Worm (Caenorhabditis elegans) whole organism, mixed stage, embryonic: ENCODE data around the gene gldi-4.

ENCODE experiments used
- M03D4.4 ChIP-seq: sonication (generic microtip); optimal IDR thresholded peaks from 2 replicates; lab custom pipeline; 2017; ENCODE audit warnings: mild to moderate bottlenecking, missing genetic modification characterization, missing compliant biosample characterization
- bed-3 ChIP-seq: fragments of 200-800 bp; sonication (Bioruptor generic); optimal IDR thresholded peaks from 3 replicates; lab custom pipeline; 2018; ENCODE audit warnings: mild to moderate bottlenecking, missing genetic modification characterization, moderate library complexity, missing compliant biosample characterization
- blmp-1 ChIP-seq: fragments of 150-350 bp; optimal IDR thresholded peaks from 2 replicates; lab custom pipeline; 2014; ENCODE audit warnings: missing biosample characterization, missing genetic modification characterization
- ceh-39 ChIP-seq: fragments of 150-350 bp; optimal IDR thresholded peaks from 2 replicates; lab custom pipeline; 2014; ENCODE audit warnings: missing biosample characterization, missing genetic modification characterization
- ceh-83 ChIP-seq: fragments of 200-800 bp; sonication (Bioruptor generic); optimal IDR thresholded peaks from 2 replicates; lab custom pipeline; 2018; ENCODE audit warnings: mild to moderate bottlenecking, missing genetic modification characterization, missing compliant biosample characterization
- ces-1 ChIP-seq: fragments of 150-350 bp; optimal IDR thresholded peaks from 2 replicates; lab custom pipeline; 2014; ENCODE audit warnings: missing biosample characterization, missing genetic modification reagents, missing genetic modification characterization
- cnd-1 ChIP-seq: fragments of 200-800 bp; sonication (Bioruptor generic); optimal IDR thresholded peaks from 2 replicates; lab custom pipeline; 2018; ENCODE audit warnings: mild to moderate bottlenecking, missing genetic modification characterization, missing compliant biosample characterization
- drap-1 ChIP-seq: fragments of 200-800 bp; sonication (Bioruptor generic); optimal IDR thresholded peaks from 3 replicates; lab custom pipeline; 2018; ENCODE audit warnings: mild to moderate bottlenecking, missing genetic modification characterization, missing compliant biosample characterization
- elt-1 ChIP-seq: sonication (generic microtip); optimal IDR thresholded peaks from 2 replicates; lab custom pipeline; 2017; ENCODE audit warnings: missing genetic modification characterization, mild to moderate bottlenecking, missing compliant biosample characterization, antibody characterized with exemption, moderate library complexity, borderline replicate concordance; ENCODE audit not compliant: insufficient read depth
- elt-3 ChIP-seq: fragments of 150-350 bp; optimal IDR thresholded peaks from 2 replicates; lab custom pipeline; 2014; ENCODE audit warnings: missing biosample characterization, missing genetic modification characterization
- flh-1 ChIP-seq: fragments of 200-800 bp; sonication (Bioruptor generic); optimal IDR thresholded peaks from 2 replicates; lab custom pipeline; 2018; ENCODE audit warnings: mild to moderate bottlenecking, missing genetic modification characterization, moderate library complexity, missing compliant biosample characterization
- lin-13 ChIP-seq: fragments of 150-350 bp; optimal IDR thresholded peaks from 2 replicates; lab custom pipeline; 2014; ENCODE audit warnings: missing biosample characterization, missing genetic modification characterization
- lin-32 ChIP-seq: fragments of 200-800 bp; sonication (Bioruptor generic); optimal IDR thresholded peaks from 2 replicates; lab custom pipeline; 2018; ENCODE audit warnings: mild to moderate bottlenecking, missing genetic modification characterization, missing compliant biosample characterization
- lsy-2 ChIP-seq: fragments of 150-350 bp; optimal IDR thresholded peaks from 2 replicates; lab custom pipeline; 2014; ENCODE audit warnings: missing biosample characterization, missing genetic modification characterization
- mab-5 ChIP-seq: fragments of 150-350 bp; optimal IDR thresholded peaks from 2 replicates; lab custom pipeline; 2014; ENCODE audit warnings: missing biosample characterization, missing genetic modification characterization
- mep-1 ChIP-seq: fragments of 150-350 bp; optimal IDR thresholded peaks from 2 replicates; lab custom pipeline; 2017; ENCODE audit warnings: missing biosample characterization, missing genetic modification reagents, missing genetic modification characterization, inconsistent platforms
- mls-2 ChIP-seq: sonication (generic microtip); optimal IDR thresholded peaks from 2 replicates; lab custom pipeline; 2016; ENCODE audit warnings: mild to moderate bottlenecking, missing genetic modification characterization, moderate library complexity, missing compliant biosample characterization
- nhr-12 ChIP-seq: fragments of 150-350 bp; optimal IDR thresholded peaks from 2 replicates; lab custom pipeline; 2014; ENCODE audit warnings: missing biosample characterization, missing genetic modification characterization
- nhr-28 ChIP-seq: fragments of 150-350 bp; optimal IDR thresholded peaks from 2 replicates; lab custom pipeline; 2014; ENCODE audit warnings: missing biosample characterization, missing genetic modification characterization
- nhr-76 ChIP-seq: sonication (generic microtip); optimal IDR thresholded peaks from 2 replicates; lab custom pipeline; 2017; ENCODE audit warnings: missing biosample characterization, missing genetic modification characterization
- pha-4 ChIP-seq: fragments of 150-350 bp; optimal IDR thresholded peaks from 2 replicates; lab custom pipeline; 2018; ENCODE audit warnings: missing biosample characterization, missing genetic modification reagents, missing genetic modification characterization
- sem-2 ChIP-seq: fragments of 200-800 bp; sonication (Bioruptor generic); optimal IDR thresholded peaks from 2 replicates; lab custom pipeline; 2018; ENCODE audit warnings: mild to moderate bottlenecking, missing genetic modification characterization, missing compliant biosample characterization
- snpc-4 ChIP-seq: fragments of 150-350 bp; optimal IDR thresholded peaks from 2 replicates; lab custom pipeline; 2014; ENCODE audit warnings: missing biosample characterization, missing genetic modification characterization
- sptf-1 ChIP-seq: sonication (generic microtip); optimal IDR thresholded peaks from 2 replicates; lab custom pipeline; 2017; ENCODE audit warnings: mild to moderate bottlenecking, missing genetic modification characterization, moderate library complexity, missing compliant biosample characterization
- unc-120 ChIP-seq: sonication (generic microtip); optimal IDR thresholded peaks from 2 replicates; lab custom pipeline; 2017; ENCODE audit warnings: missing genetic modification characterization, missing compliant biosample characterization; ENCODE audit not compliant: poor library complexity, severe bottlenecking
- unc-39 ChIP-seq: fragments of 150-350 bp; optimal IDR thresholded peaks from 2 replicates; lab custom pipeline; 2014; ENCODE audit warnings: missing biosample characterization, missing genetic modification characterization
- unc-62 ChIP-seq: fragments of 150-350 bp; optimal IDR thresholded peaks from 2 replicates; lab custom pipeline; 2014; ENCODE audit warnings: missing biosample characterization, missing genetic modification reagents, missing genetic modification characterization
- zip-8 ChIP-seq: fragments of 150-350 bp; optimal IDR thresholded peaks from 2 replicates; lab custom pipeline; 2014; ENCODE audit warnings: missing biosample characterization, missing genetic modification characterization
- ztf-11 ChIP-seq: fragments of 150-350 bp; optimal IDR thresholded peaks from 2 replicates; lab custom pipeline; 2014; ENCODE audit warnings: missing biosample characterization, missing genetic modification characterization

Gene gldi-4

DNA sequence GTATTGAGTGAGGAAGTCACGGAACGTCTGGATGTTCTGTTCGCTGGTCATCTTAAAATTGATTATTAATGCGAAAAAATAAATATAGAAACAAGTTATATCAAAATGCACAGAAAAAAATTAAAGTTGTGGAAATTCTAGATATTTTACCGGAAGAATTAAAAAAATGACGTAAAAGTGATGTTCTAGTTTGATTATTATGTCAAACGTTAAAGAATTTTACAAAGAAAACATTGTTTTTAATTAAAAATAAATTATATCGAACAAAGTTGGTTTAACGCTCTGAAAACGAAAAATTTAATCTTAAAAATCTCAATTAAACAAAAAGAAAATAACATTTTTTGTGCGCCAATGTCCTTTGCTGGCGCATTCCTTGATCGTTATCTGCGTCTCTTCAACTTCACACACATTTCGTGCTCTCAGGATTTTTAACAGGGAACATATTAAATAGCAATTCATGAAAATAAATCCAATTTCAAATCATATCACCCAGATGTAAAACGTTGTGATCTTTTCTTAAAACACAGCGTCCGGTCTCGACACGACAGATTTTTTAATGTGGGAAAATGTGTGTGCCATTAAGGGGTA is 27.2 kb downstream of the gldi-4 start, which contains the start of gene tin-9.1:
Gene tin-9.1, minus strand, starts transcription at position 51 of the 588 bp plus-strand sequence.
- TF ChIP-seq ceh-83 = no peak
- no peak for TF ChIP-seq drap-1 (GFP tag; lab: Kevin White, UChicago)
- TF ChIP-seq ceh-39 (tag; lab: Kevin White, UChicago) = no peak
- no peak for TF ChIP-seq unc-39
- TF ChIP-seq mep-1 (tag; lab: Kevin White, UChicago) = peak; percentile 45
- TF ChIP-seq zip-8 (tag; lab: Kevin White, UChicago) = no peak
- TF ChIP-seq mab-5 (tag; lab: Kevin White, UChicago) = no peak
- peak; percentile 62 for TF ChIP-seq ces-1 (GFP tag; lab: Kevin White, UChicago)
- peak; percentile 26 for TF ChIP-seq pha-4 (tag; lab: Kevin White, UChicago)
- TF ChIP-seq lsy-2 (tag; lab: Kevin White, UChicago) = peak; percentile 69
- peak; percentile 19 for TF ChIP-seq lin-13 (tag; lab: Kevin White, UChicago)
- TF ChIP-seq, all 35 proteins: peak for 5

DNA sequence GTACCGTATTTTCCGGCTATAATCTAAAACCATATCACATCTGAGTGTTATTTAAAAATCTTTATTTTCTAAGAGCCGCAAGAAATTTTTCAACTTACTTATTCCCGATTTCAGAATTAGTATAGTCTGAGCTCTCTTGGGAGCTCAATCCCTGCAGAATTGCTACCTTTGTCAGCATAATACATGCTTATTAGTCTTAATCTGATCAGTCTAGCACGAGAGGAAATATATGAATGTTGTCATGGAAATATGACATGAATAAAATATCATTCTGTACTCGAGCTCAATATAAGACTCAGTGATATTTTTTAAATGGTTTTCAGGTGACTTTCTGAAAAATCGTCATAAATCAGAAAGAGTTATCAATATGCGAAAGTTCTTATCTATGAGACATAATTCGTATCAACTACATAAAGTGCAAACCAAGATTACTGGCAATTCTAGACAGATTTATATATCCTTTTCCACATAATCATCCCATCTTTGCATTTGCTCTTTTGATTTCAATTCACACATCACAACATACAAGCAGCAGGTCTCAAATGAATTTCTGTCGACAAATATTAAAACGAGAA is 28.0 kb downstream of the gldi-4 start:
- TF ChIP-seq nhr-12 (tag; lab: Kevin White, UChicago) (no peak), mab-5 (tag; lab: Kevin White, UChicago) (no peak), sem-2 (GFP tag; lab: Kevin White, UChicago) (no peak), bed-3 (GFP tag; lab: Kevin White, UChicago) (no peak), snpc-4 (tag; lab: Kevin White, UChicago) (no peak), flh-1 (GFP tag; lab: Kevin White, UChicago) (no peak), mep-1 (tag; lab: Kevin White, UChicago) (no peak), pha-4 (tag; lab: Kevin White, UChicago) (no peak), unc-39 (no peak), lin-13 (tag; lab: Kevin White, UChicago) (no peak), cnd-1 (tag; lab: Kevin White, UChicago) (no peak), ztf-11 (tag; lab: Kevin White, UChicago) (no peak), sptf-1 (no peak)

DNA sequence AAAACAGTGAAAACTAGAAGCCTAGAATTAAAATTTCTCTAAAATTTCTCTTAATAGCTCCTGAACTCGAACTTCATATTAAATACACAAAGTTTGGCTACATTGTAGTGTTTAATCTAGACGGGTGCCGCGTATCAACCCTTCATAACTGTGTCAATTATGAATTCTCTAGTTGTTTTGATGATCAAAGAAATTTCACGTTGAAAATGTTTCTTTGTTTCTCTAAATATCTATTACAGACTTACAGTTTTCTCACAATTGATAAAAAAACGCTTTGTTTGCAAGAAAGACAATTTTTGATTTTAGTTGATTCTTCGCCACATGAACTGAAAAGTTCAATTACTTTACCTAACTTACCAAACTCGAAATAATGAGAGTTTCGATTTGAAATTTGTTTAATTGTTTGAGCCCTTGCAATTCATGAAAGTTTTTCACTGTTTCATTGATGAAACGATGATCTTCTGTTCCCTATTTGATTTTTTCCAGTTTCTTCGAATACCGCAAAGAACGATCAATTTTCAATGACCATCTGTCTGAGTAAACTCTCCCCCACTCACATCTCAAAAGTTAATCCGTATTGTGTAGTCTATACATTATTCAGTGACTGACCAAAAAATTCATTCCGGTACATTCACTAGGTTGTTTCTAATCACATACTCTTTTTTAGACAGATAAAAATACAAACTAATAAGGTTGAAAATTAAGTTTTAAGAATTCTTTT is 29.4 kb downstream of the gldi-4 start:
- TF ChIP-seq mls-2 (tag; lab: Kevin White, UChicago) (no peak), ces-1 (GFP tag; lab: Kevin White, UChicago) (no peak), nhr-28 (tag; lab: Kevin White, UChicago) (no peak), sem-2 (GFP tag; lab: Kevin White, UChicago) (no peak), snpc-4 (tag; lab: Kevin White, UChicago) (no peak), unc-120 (tag; lab: Kevin White, UChicago) (no peak), blmp-1 (tag; lab: Kevin White, UChicago) (no peak), unc-62 (GFP tag; lab: Kevin White, UChicago) (no peak), lin-32 (no peak), elt-3 (no peak), lin-13 (tag; lab: Kevin White, UChicago) (no peak), elt-1 (tag; lab: Kevin White, UChicago) (no peak), M03D4.4 (no peak), nhr-76 (no peak), flh-1 (GFP tag; lab: Kevin White, UChicago) (no peak), ztf-11 (tag; lab: Kevin White, UChicago) (no peak), nhr-12 (tag; lab: Kevin White, UChicago) (no peak)

DNA sequence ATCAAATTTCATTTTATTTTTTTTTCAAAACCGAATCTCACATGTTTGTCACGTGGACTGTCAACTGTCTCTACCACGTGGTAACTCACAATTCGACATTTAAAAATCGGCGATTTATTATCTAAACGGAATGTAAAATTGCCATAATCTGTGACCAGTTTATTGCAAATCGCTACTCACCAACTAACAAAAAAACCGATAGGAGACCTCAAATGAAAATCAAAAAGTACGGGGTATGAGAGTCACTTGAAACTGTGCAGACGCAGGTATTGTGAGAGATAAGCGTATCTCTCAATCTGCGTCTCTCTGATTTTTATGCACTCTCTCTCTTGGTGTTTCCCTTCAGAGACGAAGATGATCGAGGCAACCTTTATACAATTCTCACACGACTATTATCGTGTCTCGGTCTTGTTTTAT is 30.3 kb downstream of the gldi-4 start:
- TF ChIP-seq elt-3 (peak; percentile 69), mep-1 (tag; lab: Kevin White, UChicago) (no peak), unc-62 (GFP tag; lab: Kevin White, UChicago) (peak; percentile 16), ceh-83 (no peak), ztf-11 (tag; lab: Kevin White, UChicago) (no peak), M03D4.4 (no peak), snpc-4 (tag; lab: Kevin White, UChicago) (no peak), unc-120 (tag; lab: Kevin White, UChicago) (peak; percentile 1), mls-2 (tag; lab: Kevin White, UChicago) (no peak), sem-2 (GFP tag; lab: Kevin White, UChicago) (no peak), nhr-76 (no peak)
- TF ChIP-seq, all 35 proteins: peak for 3
